Fruit fly (Drosophila melanogaster): ENCODE results near the gene CG16782.
A peak's percentile ranks its signal among the peaks of the same experiment; 100 is the strongest.

The CG16782 gene

dm6 chrX:3423199-3423768, 36.8 kb downstream of the CG16782 start (continued):
- TF ChIP-seq zfh1 (GFP tag; IDR thresholded peaks at IDR 0.05) (no peak), Chrac-16 (GFP tag; optimal IDR thresholded peaks at IDR 0.05) (no peak)

dm6 chrX:3414003-3414767, 45.9 kb downstream of the CG16782 start:
- TF ChIP-seq Spps (tag; optimal IDR thresholded peaks at IDR 0.05) (peak; percentile 59), Vsx1 (GFP tag; optimal IDR thresholded peaks at IDR 0.05) (no peak), CG1529 (GFP tag; optimal IDR thresholded peaks at IDR 0.05) (peak; percentile 16), Lim3 (GFP tag; IDR thresholded peaks at IDR 0.05) (no peak), CG1233 (GFP tag; optimal IDR thresholded peaks at IDR 0.05) (peak; percentile 51), Dip2 (GFP tag; IDR thresholded peaks at IDR 0.05) (no peak), sim (GFP tag; IDR thresholded peaks at IDR 0.05) (no peak), wor (GFP tag; IDR thresholded peaks at IDR 0.05) (0 out of 2 replicates have a peak, but pooled peaks have one; percentile 25), shn (GFP tag; optimal IDR thresholded peaks at IDR 0.05) (peak; percentile 4), CG3407 (GFP tag; optimal IDR thresholded peaks at IDR 0.05) (peak; percentile 34), CG13424 (tag; optimal IDR thresholded peaks at IDR 0.05) (peak; percentile 85), CG17359 (tag; optimal IDR thresholded peaks at IDR 0.05) (peak; percentile 81), Hmr (GFP tag; optimal IDR thresholded peaks at IDR 0.05) (peak; percentile 79), seq (GFP tag; IDR thresholded peaks at IDR 0.05) (peak; percentile 62), prd (optimal IDR thresholded peaks at IDR 0.05) (no peak), prd (GFP tag; IDR thresholded peaks at IDR 0.05) (peak; percentile 64), hbn (GFP tag; IDR thresholded peaks at IDR 0.05; ENCODE audit: partially characterized antibody) (no peak), cad (GFP tag; optimal IDR thresholded peaks at IDR 0.05) (no peak), inv (GFP tag; IDR thresholded peaks at IDR 0.05; ENCODE audit: partially characterized antibody) (no peak), caup (GFP tag; optimal IDR thresholded peaks at IDR 0.05; ENCODE audit: severe bottlenecking) (peak; percentile 62), slou (GFP tag; optimal IDR thresholded peaks at IDR 0.05) (no peak), CG13123 (GFP tag; optimal IDR thresholded peaks at IDR 0.05) (no peak), TFAM (GFP tag; optimal IDR thresholded peaks at IDR 0.05) (no peak), CG9876 (GFP tag; optimal IDR thresholded peaks at IDR 0.05) (no peak), nerfin-1 (tag; optimal IDR thresholded peaks at IDR 0.05) (peak; percentile 3), CG6791 (GFP tag; IDR thresholded peaks at IDR 0.05; ENCODE audit: partially characterized antibody) (no peak), CG14860 (GFP tag; IDR thresholded peaks at IDR 0.05; ENCODE audit: partially characterized antibody) (no peak), CG18262 (tag; optimal IDR thresholded peaks at IDR 0.05) (peak; percentile 75), lola (GFP tag; optimal IDR thresholded peaks at IDR 0.05) (peak in 1 of 3 experiments; percentile 52), CkIIα-i1 (GFP tag; IDR thresholded peaks at IDR 0.05) (no peak), maf-S (GFP tag; optimal IDR thresholded peaks at IDR 0.05) (no peak), ATbp (GFP tag; optimal IDR thresholded peaks at IDR 0.05) (peak; percentile 34), Bdp1 (GFP tag; optimal IDR thresholded peaks at IDR 0.05) (no peak), Nf-YC (tag; optimal IDR thresholded peaks at IDR 0.05) (peak; percentile 21), zen2 (GFP tag; IDR thresholded peaks at IDR 0.05; ENCODE audit: partially characterized antibody) (no peak), CG10366 (GFP tag; IDR thresholded peaks at IDR 0.05) (peak; percentile 29), CG31388 (GFP tag; optimal IDR thresholded peaks at IDR 0.05) (no peak), CG9437 (GFP tag; optimal IDR thresholded peaks at IDR 0.05) (peak; percentile 60), CG15269 (tag; optimal IDR thresholded peaks at IDR 0.05) (peak; percentile 78), CG11723 (GFP tag; optimal IDR thresholded peaks at IDR 0.05) (peak; percentile 45), exex (tag; optimal IDR thresholded peaks at IDR 0.05) (peak; percentile 29), Sry-β (GFP tag; optimal IDR thresholded peaks at IDR 0.05) (no peak), CG1647 (GFP tag; optimal IDR thresholded peaks at IDR 0.05) (no peak), CG15011 (GFP tag; optimal IDR thresholded peaks at IDR 0.05) (no peak)
